Worm (Caenorhabditis elegans): ENCODE data around the gene ZK829.3.

- no peak for TF ChIP-seq W03F9.2 (tag; optimal IDR thresholded peaks at IDR 0.05)
- TF ChIP-seq him-1 (tag; optimal IDR thresholded peaks at IDR 0.05), result no peak
- TF ChIP-seq dao-5 (tag; optimal IDR thresholded peaks at IDR 0.05), result no peak
Observed at ce11 chrIV:11928388-11928787, 17.1 kb downstream of the ZK829.3 start.

All from whole organism, L4/young adult.